Worm (Caenorhabditis elegans) whole organism, late embryonic: ENCODE results near the gene ndub-2.

Experiments used
- ceh-18 ChIP-seq: sonication (generic microtip); optimal IDR thresholded peaks from 2 replicates; lab custom pipeline; 2016; ENCODE audit warnings: missing genetic modification characterization, missing compliant biosample characterization
- ceh-31 ChIP-seq: sonication (generic microtip); optimal IDR thresholded peaks from 2 replicates; lab custom pipeline; 2016; ENCODE audit warnings: missing genetic modification characterization, missing compliant biosample characterization
- ets-4 ChIP-seq: sonication (generic microtip); optimal IDR thresholded peaks from 2 replicates; lab custom pipeline; 2016; ENCODE audit warnings: missing genetic modification characterization, missing compliant biosample characterization
- nfya-1 ChIP-seq: sonication (generic microtip); optimal IDR thresholded peaks from 2 replicates; lab custom pipeline; 2017; ENCODE audit warnings: missing genetic modification characterization, mild to moderate bottlenecking, missing compliant biosample characterization, antibody characterized with exemption, moderate library complexity
- pqm-1 ChIP-seq: sonication (generic microtip); optimal IDR thresholded peaks from 2 replicates; lab custom pipeline; 2016; ENCODE audit warnings: missing genetic modification characterization, missing compliant biosample characterization
- tbx-2 ChIP-seq: sonication (generic microtip); optimal IDR thresholded peaks from 2 replicates; lab custom pipeline; 2016; ENCODE audit warnings: missing genetic modification characterization, missing compliant biosample characterization

DNA sequence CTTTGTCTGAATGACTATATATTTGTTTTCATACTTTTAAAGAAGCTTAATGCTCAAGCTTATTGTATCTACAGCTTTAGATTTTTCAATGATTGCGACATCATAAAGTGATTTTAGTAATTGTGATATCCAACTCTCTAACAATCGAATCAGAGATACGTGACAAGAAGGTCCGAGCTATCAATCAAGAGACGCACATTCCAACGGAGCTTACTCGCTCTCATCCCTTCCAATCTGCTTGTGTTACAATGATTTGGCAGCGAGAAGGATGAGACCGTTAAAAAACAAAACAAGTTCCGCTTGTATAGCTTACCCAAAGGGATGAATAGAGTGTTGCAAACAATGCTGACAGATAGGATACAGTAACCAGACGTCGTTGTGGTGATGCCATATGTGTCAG lies 34.7 kb upstream of the ndub-2 start:
- TF ChIP-seq pqm-1 (tag; lab: Kevin White, UChicago) = no peak
- TF ChIP-seq nfya-1 (tag; lab: Kevin White, UChicago) = no peak
- TF ChIP-seq tbx-2 (tag; lab: Kevin White, UChicago) = no peak
- TF ChIP-seq ceh-31 (tag; lab: Kevin White, UChicago) = no peak
- TF ChIP-seq ceh-18 = no peak
- TF ChIP-seq ets-4 (tag; lab: Kevin White, UChicago) = no peak
